Fruit fly (Drosophila melanogaster): ENCODE data around the gene ssp2.

ssp2 gene

DNA sequence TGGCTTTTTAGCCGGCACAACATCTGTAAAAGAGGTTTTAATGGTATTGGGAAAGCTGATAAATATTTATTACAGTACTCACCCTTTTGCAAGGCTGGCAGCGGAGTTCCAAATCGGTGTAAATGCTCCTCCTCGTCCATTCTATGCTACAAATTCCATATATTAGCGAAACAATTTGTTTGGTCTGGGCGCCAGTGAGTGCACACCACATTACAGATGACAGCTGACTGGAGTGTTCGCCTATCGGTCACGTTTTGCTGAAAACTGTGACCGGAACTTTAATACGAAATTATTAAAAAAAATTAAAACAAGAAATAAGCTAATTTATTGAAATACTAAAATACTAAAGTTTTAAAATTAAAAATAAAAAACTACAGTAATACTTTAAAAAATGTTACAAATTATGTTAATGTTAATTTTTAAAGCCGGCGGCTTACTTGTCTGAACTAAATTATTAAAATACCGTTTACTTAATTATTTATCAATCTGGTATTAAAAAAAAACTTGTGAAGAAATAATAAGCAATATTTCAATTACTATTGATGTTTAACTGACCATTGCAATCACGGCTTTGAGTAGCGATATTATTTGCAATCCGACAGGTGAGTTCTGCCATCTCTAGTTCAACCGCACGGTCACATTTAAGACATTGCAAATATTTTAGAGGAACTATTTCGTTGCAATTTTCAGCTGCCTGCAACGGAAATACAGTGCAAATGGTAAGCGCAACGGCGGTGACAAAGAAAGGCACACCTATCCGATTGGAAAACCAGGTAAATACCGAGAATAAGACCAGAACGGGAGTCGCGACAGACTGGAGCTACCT, 36.0 kb upstream of the ssp2 start, which contains the start of the genes CG8833 and DCTN1-p150 (continued):
- no peak for TF ChIP-seq pfk (GFP tag; optimal IDR thresholded peaks at IDR 0.05)
- no peak for TF ChIP-seq CG5180 (GFP tag; optimal IDR thresholded peaks at IDR 0.05)
- peak; percentile 23 for TF ChIP-seq Dek (tag; optimal IDR thresholded peaks at IDR 0.05)
- no peak for TF ChIP-seq CG1832 (GFP tag; optimal IDR thresholded peaks at IDR 0.05)
- TF ChIP-seq oc (tag; optimal IDR thresholded peaks at IDR 0.05) = no peak
- TF ChIP-seq mld (GFP tag; IDR thresholded peaks at IDR 0.05; ENCODE audit: partially characterized antibody) = no peak
- TF ChIP-seq CG4360 (GFP tag; IDR thresholded peaks at IDR 0.05) = no peak
- no peak for TF ChIP-seq Doc2 (GFP tag; IDR thresholded peaks at IDR 0.05)
- no peak for TF ChIP-seq CG7372 (GFP tag; IDR thresholded peaks at IDR 0.05)
- TF ChIP-seq pita (GFP tag; optimal IDR thresholded peaks at IDR 0.05) = no peak
- TF ChIP-seq CG3163 (GFP tag; optimal IDR thresholded peaks at IDR 0.05) = no peak
- no peak for TF ChIP-seq emc (GFP tag; optimal IDR thresholded peaks at IDR 0.05)
- peak; percentile 66 for TF ChIP-seq CG16813 (GFP tag; IDR thresholded peaks at IDR 0.05; ENCODE audit: partially characterized antibody)
- TF ChIP-seq Sry-β (GFP tag; optimal IDR thresholded peaks at IDR 0.05) = peak; percentile 67
- TF ChIP-seq CG12071 (GFP tag; optimal IDR thresholded peaks at IDR 0.05) = no peak
- peak; percentile 80 for TF ChIP-seq slbo (GFP tag; IDR thresholded peaks at IDR 0.05)
- TF ChIP-seq Asciz (GFP tag; optimal IDR thresholded peaks at IDR 0.05) = no peak
- TF ChIP-seq tap (tag; optimal IDR thresholded peaks at IDR 0.05) = no peak
- TF ChIP-seq CG14860 (GFP tag; IDR thresholded peaks at IDR 0.05; ENCODE audit: partially characterized antibody) = peak; percentile 33; the same call in 1 of the 3 replicates
- no peak for TF ChIP-seq Fer3 (tag; optimal IDR thresholded peaks at IDR 0.05)
- no peak for TF ChIP-seq CG7357 (GFP tag; IDR thresholded peaks at IDR 0.05)
- TF ChIP-seq pho (GFP tag; optimal IDR thresholded peaks at IDR 0.05) = peak; percentile 37
- TF ChIP-seq fru (optimal IDR thresholded peaks at IDR 0.05) = no peak
- TF ChIP-seq seq (GFP tag; IDR thresholded peaks at IDR 0.05) = 0 out of 2 replicates have a peak, but pooled peaks have one; percentile 14
- TF ChIP-seq CG7786 (GFP tag; optimal IDR thresholded peaks at IDR 0.05) = peak; percentile 51
- peak; percentile 77 for TF ChIP-seq BEAF-32 (GFP tag; optimal IDR thresholded peaks at IDR 0.05)
- peak; percentile 51 for TF ChIP-seq CG32532 (GFP tag; IDR thresholded peaks at IDR 0.05)
- TF ChIP-seq CTCF (GFP tag; optimal IDR thresholded peaks at IDR 0.05) = no peak
- peak; percentile 19 for TF ChIP-seq Camta (GFP tag; optimal IDR thresholded peaks at IDR 0.05)
- no peak for TF ChIP-seq luna (GFP tag; optimal IDR thresholded peaks at IDR 0.05)
- TF ChIP-seq H15 (GFP tag; IDR thresholded peaks at IDR 0.05) = no peak
- no peak for TF ChIP-seq CG17359 (tag; optimal IDR thresholded peaks at IDR 0.05)
- no peak for TF ChIP-seq so (GFP tag; IDR thresholded peaks at IDR 0.05)
- TF ChIP-seq CG6813 (GFP tag; optimal IDR thresholded peaks at IDR 0.05) = no peak
- no peak for TF ChIP-seq CG10979 (tag; optimal IDR thresholded peaks at IDR 0.05)
- peak; percentile 7 for TF ChIP-seq CG10462 (GFP tag; optimal IDR thresholded peaks at IDR 0.05)
- TF ChIP-seq Atf3 (GFP tag; optimal IDR thresholded peaks at IDR 0.05) = no peak
- TF ChIP-seq Ets97D (GFP tag; optimal IDR thresholded peaks at IDR 0.05) = peak; percentile 21
- no peak for TF ChIP-seq Hand (GFP tag; optimal IDR thresholded peaks at IDR 0.05)
- TF ChIP-seq CG4424 (GFP tag; optimal IDR thresholded peaks at IDR 0.05) = peak; percentile 57
- peak; percentile 43 for TF ChIP-seq CG13424 (tag; optimal IDR thresholded peaks at IDR 0.05)

DNA sequence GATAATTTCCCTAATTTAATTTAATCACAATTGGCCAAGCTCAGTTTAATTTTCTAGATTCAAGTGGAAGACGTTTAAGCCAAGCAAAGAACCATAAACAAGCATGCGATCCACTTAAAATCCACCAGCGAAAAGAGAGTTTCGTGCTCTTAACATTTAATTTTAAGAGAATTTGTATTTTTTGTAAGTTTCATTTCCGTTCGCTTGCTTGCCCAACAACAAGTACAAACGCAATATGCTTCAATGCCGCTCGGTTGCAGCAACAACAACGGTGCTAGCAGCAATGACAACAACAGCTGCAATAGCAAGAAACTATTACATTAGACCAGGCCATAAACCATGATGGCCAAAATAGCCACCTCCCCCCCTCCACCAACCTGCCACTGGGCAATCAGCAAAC, 30.1 kb upstream of the ssp2 start:
- TF ChIP-seq chinmo (GFP tag; IDR thresholded peaks at IDR 0.05; ENCODE audit: partially characterized antibody) (peak; percentile 88; the same call in 2 of the 4 replicates), pros (GFP tag; optimal IDR thresholded peaks at IDR 0.05) (peak; percentile 16), CG13894 (tag; optimal IDR thresholded peaks at IDR 0.05) (no peak), CG34224 (GFP tag; IDR thresholded peaks at IDR 0.05; ENCODE audit: partially characterized antibody) (peak; percentile 18; the same call in 1 of the 3 replicates), CG5180 (GFP tag; optimal IDR thresholded peaks at IDR 0.05) (peak; percentile 79), wdn (GFP tag; IDR thresholded peaks at IDR 0.05) (0 out of 2 replicates have a peak, but pooled peaks have one; percentile 18), sna (GFP tag; IDR thresholded peaks at IDR 0.05; ENCODE audit: partially characterized antibody) (0 out of 2 replicates have a peak, but pooled peaks have one; percentile 16), Eip74EF (GFP tag; optimal IDR thresholded peaks at IDR 0.05) (peak in 1 of 2 experiments; percentile 22), Ets97D (GFP tag; optimal IDR thresholded peaks at IDR 0.05) (peak; percentile 35), hkb (optimal IDR thresholded peaks at IDR 0.05) (no peak), hkb (GFP tag; IDR thresholded peaks at IDR 0.05) (peak; percentile 39; the same call in 1 of the 2 replicates), E2f2 (GFP tag; IDR thresholded peaks at IDR 0.05) (peak; percentile 32; the same call in 1 of the 2 replicates)
